Fruit fly (Drosophila melanogaster) whole organism, prepupa: Measurements from ENCODE around the gene CG32407.

Experiments
- CG11902 ChIP-seq: fragments of 200-800 bp; sonication (Bioruptor generic); optimal IDR thresholded peaks from 3 replicates; lab custom pipeline; 2016; ENCODE audit warnings: missing biosample characterization, missing genetic modification characterization
- CG34406 ChIP-seq: fragments of 200-800 bp; sonication (Bioruptor generic); optimal IDR thresholded peaks from 3 replicates; lab custom pipeline; 2016; ENCODE audit warnings: missing biosample characterization, missing genetic modification characterization
- CG6276 ChIP-seq: fragments of 200-800 bp; sonication (Bioruptor generic); optimal IDR thresholded peaks from 2 replicates; lab custom pipeline; 2017; ENCODE audit warnings: missing biosample characterization, mild to moderate bottlenecking, missing genetic modification characterization
- CG6792 ChIP-seq: fragments of 200-800 bp; sonication (Bioruptor generic); optimal IDR thresholded peaks from 3 replicates; lab custom pipeline; 2016; ENCODE audit warnings: missing biosample characterization, missing genetic modification characterization
- CG6854 ChIP-seq: fragments of 200-800 bp; sonication (Bioruptor generic); optimal IDR thresholded peaks from 2 replicates; lab custom pipeline; 2017; ENCODE audit warnings: missing biosample characterization, mild to moderate bottlenecking, missing genetic modification characterization
- CG8632 ChIP-seq: fragments of 200-800 bp; sonication (Bioruptor generic); optimal IDR thresholded peaks from 3 replicates; lab custom pipeline; 2016; ENCODE audit warnings: missing biosample characterization, missing genetic modification characterization
- Eip93F ChIP-seq: fragments of 200-800 bp; sonication (Bioruptor generic); optimal IDR thresholded peaks from 2 replicates; lab custom pipeline; 2016; ENCODE audit warnings: missing biosample characterization, mild to moderate bottlenecking, missing genetic modification characterization
- Sox15 ChIP-seq: fragments of 200-800 bp; sonication (Bioruptor generic); optimal IDR thresholded peaks from 3 replicates; lab custom pipeline; 2016; ENCODE audit warnings: missing biosample characterization, missing genetic modification characterization
- achi ChIP-seq: fragments of 200-800 bp; sonication (Bioruptor generic); optimal IDR thresholded peaks from 3 replicates; lab custom pipeline; 2016; ENCODE audit warnings: missing biosample characterization, missing genetic modification characterization
- fkh ChIP-seq: fragments of 200-800 bp; sonication (Bioruptor generic); optimal IDR thresholded peaks from 3 replicates; lab custom pipeline; 2017; ENCODE audit warnings: missing biosample characterization, mild to moderate bottlenecking, missing genetic modification characterization, moderate library complexity
- pdm3 ChIP-seq: fragments of 200-800 bp; sonication (Bioruptor generic); optimal IDR thresholded peaks from 3 replicates; lab custom pipeline; 2016; ENCODE audit warnings: missing biosample characterization, missing genetic modification characterization
- ss ChIP-seq, 2 experiments: fragments of 200-800 bp; sonication (Bioruptor generic); optimal IDR thresholded peaks; 2 replicates in 1 of 2; 3 replicates in 1 of 2; lab custom pipeline; 2017 to 2018; ENCODE audit warnings: mild to moderate bottlenecking in 2 of 2, missing biosample characterization in 2 of 2, missing genetic modification characterization in 2 of 2, moderate library complexity in 1 of 2
- svp ChIP-seq: fragments of 200-800 bp; sonication (Bioruptor generic); peaks from one replicate; lab custom pipeline; 2016; ENCODE audit warnings: missing biosample characterization, missing genetic modification characterization

CG32407 gene

dm6 chr3L:5970169-5970568, 48.3 kb downstream of the CG32407 start:
- no peak for TF ChIP-seq Sox15 (GFP tag; lab: Kevin White, UChicago)
- TF ChIP-seq CG34406 (GFP tag; lab: Kevin White, UChicago): no peak
- no peak for TF ChIP-seq achi (GFP tag; lab: Kevin White, UChicago)
- no peak for TF ChIP-seq fkh (GFP tag; lab: Kevin White, UChicago)
- TF ChIP-seq Eip93F (GFP tag; lab: Kevin White, UChicago): no peak
- TF ChIP-seq CG6854 (GFP tag; lab: Kevin White, UChicago): no peak
- no peak for TF ChIP-seq CG11902 (GFP tag; lab: Kevin White, UChicago)
- TF ChIP-seq CG6792: no peak
- TF ChIP-seq ss (GFP tag; optimal IDR thresholded peaks at IDR 0.05; lab: Kevin White, UChicago): no peak
- TF ChIP-seq CG8632: no peak

dm6 chr3L:5971440-5971839, 49.6 kb downstream of the CG32407 start:
- TF ChIP-seq svp (GFP tag; lab: Kevin White, UChicago) (peak; percentile 36), pdm3 (GFP tag; lab: Kevin White, UChicago) (no peak), CG6276 (GFP tag; lab: Kevin White, UChicago) (no peak)
